Worm (Caenorhabditis elegans) whole organism, young adult: ENCODE measurements around the gene F22E12.1.

Experiments
- B0261.1 ChIP-seq: sonication (generic microtip); optimal IDR thresholded peaks from 2 replicates; lab custom pipeline; 2016; ENCODE audit warnings: mild to moderate bottlenecking, missing genetic modification characterization, moderate library complexity, missing compliant biosample characterization
- C06A6.2 ChIP-seq: fragments of 200-800 bp; sonication (Bioruptor generic); conservative IDR thresholded peaks from 2 replicates; pipeline ENCODE4 v1.3.6; 2022; ENCODE audit warnings: missing genetic modification characterization, missing compliant biosample characterization
- F49E8.2 ChIP-seq: sonication (generic microtip); optimal IDR thresholded peaks from 3 replicates; lab custom pipeline; 2017; ENCODE audit warnings: missing genetic modification characterization, mild to moderate bottlenecking, missing compliant biosample characterization, antibody characterized with exemption, moderate library complexity; ENCODE audit not compliant: insufficient read depth
- F57A8.1 ChIP-seq: fragments of 200-800 bp; sonication (Bioruptor generic); optimal IDR thresholded peaks from 2 replicates; lab custom pipeline; 2018; ENCODE audit warnings: mild to moderate bottlenecking, missing genetic modification characterization, moderate library complexity, missing compliant biosample characterization
- Y53F4B.3 ChIP-seq: fragments of 200-800 bp; sonication (Bioruptor generic); IDR thresholded peaks from 2 replicates; pipeline ENCODE4 v1.3.6; 2022; ENCODE audit warnings: missing genetic modification reagents, missing genetic modification characterization, missing compliant biosample characterization
- Y67H2A.10 ChIP-seq: fragments of 200-800 bp; sonication (Bioruptor generic); conservative IDR thresholded peaks from 2 replicates; pipeline ENCODE4 v1.3.6; 2022; ENCODE audit warnings: missing genetic modification reagents, missing genetic modification characterization, missing compliant biosample characterization
- Y95B8A.8 ChIP-seq: fragments of 200-800 bp; sonication (Bioruptor generic); IDR thresholded peaks from 2 replicates; pipeline ENCODE4 v1.3.6; 2022; ENCODE audit warnings: missing genetic modification reagents, missing genetic modification characterization, missing compliant biosample characterization
- akir-1 ChIP-seq: fragments of 200-800 bp; sonication (Bioruptor generic); optimal IDR thresholded peaks from 2 replicates; lab custom pipeline; 2018; ENCODE audit warnings: mild to moderate bottlenecking, missing genetic modification characterization, moderate library complexity, missing compliant biosample characterization
- atf-7 ChIP-seq: sonication (generic microtip); optimal IDR thresholded peaks from 2 replicates; lab custom pipeline; 2017; ENCODE audit warnings: mild to moderate bottlenecking, missing genetic modification characterization, missing compliant biosample characterization
- attf-5 ChIP-seq: fragments of 200-800 bp; sonication (Bioruptor generic); optimal IDR thresholded peaks from 2 replicates; lab custom pipeline; 2018; ENCODE audit warnings: mild to moderate bottlenecking, missing genetic modification characterization, missing compliant biosample characterization
- ccch-3 ChIP-seq: fragments of 200-800 bp; sonication (Bioruptor generic); optimal IDR thresholded peaks from 2 replicates; lab custom pipeline; 2018; ENCODE audit warnings: mild to moderate bottlenecking, missing genetic modification characterization, missing compliant biosample characterization
- ceh-100 ChIP-seq: fragments of 200-800 bp; sonication (Bioruptor generic); IDR thresholded peaks from 2 replicates; pipeline ENCODE4 v1.3.6; 2022; ENCODE audit warnings: missing genetic modification reagents, missing genetic modification characterization, missing compliant biosample characterization
- ceh-58 ChIP-seq: fragments of 200-800 bp; sonication (Bioruptor generic); IDR thresholded peaks from 2 replicates; pipeline ENCODE4 v1.3.6; 2022; ENCODE audit warnings: missing genetic modification characterization, missing compliant biosample characterization
- chd-7 ChIP-seq: sonication (generic microtip); optimal IDR thresholded peaks from 2 replicates; lab custom pipeline; 2016; ENCODE audit warnings: mild to moderate bottlenecking, missing genetic modification characterization, moderate library complexity, missing compliant biosample characterization
- die-1 ChIP-seq: sonication (generic microtip); optimal IDR thresholded peaks from 2 replicates; lab custom pipeline; 2016; ENCODE audit warnings: missing genotype, mild to moderate bottlenecking, missing genetic modification characterization, missing compliant biosample characterization
- egl-18 ChIP-seq: fragments of 200-800 bp; sonication (Bioruptor generic); IDR thresholded peaks from 2 replicates; pipeline ENCODE4 v1.3.6; 2022; ENCODE audit warnings: missing genetic modification reagents, missing genetic modification characterization, missing compliant biosample characterization
- egrh-3 ChIP-seq: fragments of 200-800 bp; sonication (Bioruptor generic); IDR thresholded peaks from 2 replicates; pipeline ENCODE4 v1.3.6; 2022; ENCODE audit warnings: missing genetic modification reagents, missing genetic modification characterization, missing compliant biosample characterization
- hlh-26 ChIP-seq: fragments of 200-800 bp; sonication (Bioruptor generic); conservative IDR thresholded peaks from 2 replicates; pipeline ENCODE4 v1.3.6; 2022; ENCODE audit warnings: missing genetic modification reagents, missing genetic modification characterization, missing compliant biosample characterization
- let-526 ChIP-seq: fragments of 200-800 bp; sonication (Bioruptor generic); IDR thresholded peaks from 2 replicates; pipeline ENCODE4 v1.3.6; 2022; ENCODE audit warnings: missing genetic modification reagents, missing genetic modification characterization, missing compliant biosample characterization
- lir-1 ChIP-seq: fragments of 200-800 bp; sonication (Bioruptor generic); conservative IDR thresholded peaks from 2 replicates; pipeline ENCODE4 v1.3.6; 2022; ENCODE audit warnings: missing genetic modification reagents, missing genetic modification characterization, missing compliant biosample characterization
- lsl-1 ChIP-seq: fragments of 200-800 bp; sonication (Bioruptor generic); optimal IDR thresholded peaks from 2 replicates; lab custom pipeline; 2018; ENCODE audit warnings: mild to moderate bottlenecking, missing genetic modification characterization, moderate library complexity, missing compliant biosample characterization
- madf-10 ChIP-seq: sonication (generic microtip); optimal IDR thresholded peaks from 2 replicates; lab custom pipeline; 2016; ENCODE audit warnings: mild to moderate bottlenecking, missing genetic modification characterization, missing compliant biosample characterization
- madf-3 ChIP-seq: fragments of 200-800 bp; sonication (Bioruptor generic); IDR thresholded peaks from 2 replicates; pipeline ENCODE4 v1.3.6; 2022; ENCODE audit warnings: missing genetic modification reagents, missing genetic modification characterization, missing compliant biosample characterization
- mcd-1 ChIP-seq: fragments of 200-800 bp; sonication (Bioruptor generic); IDR thresholded peaks from 2 replicates; pipeline ENCODE4 v1.3.6; 2022; ENCODE audit warnings: missing genetic modification reagents, missing genetic modification characterization, missing compliant biosample characterization
- mel-28 ChIP-seq: sonication (generic microtip); optimal IDR thresholded peaks from 2 replicates; lab custom pipeline; 2016; ENCODE audit warnings: borderline replicate concordance, mild to moderate bottlenecking, missing genetic modification characterization, missing compliant biosample characterization
- mes-4 ChIP-seq: sonication (generic microtip); optimal IDR thresholded peaks from 2 replicates; lab custom pipeline; 2016; ENCODE audit warnings: missing genotype, missing genetic modification characterization, missing compliant biosample characterization
- nfya-1 ChIP-seq: sonication (generic microtip); optimal IDR thresholded peaks from 2 replicates; lab custom pipeline; 2017; ENCODE audit warnings: antibody characterized with exemption, missing compliant biosample characterization, missing genetic modification characterization, borderline replicate concordance; ENCODE audit not compliant: insufficient read depth
- nfya-2 ChIP-seq: fragments of 200-800 bp; sonication (Bioruptor generic); IDR thresholded peaks from 2 replicates; pipeline ENCODE4 v1.3.6; 2022; ENCODE audit warnings: missing genetic modification reagents, missing genetic modification characterization, missing compliant biosample characterization
- nhr-179 ChIP-seq: sonication (generic microtip); optimal IDR thresholded peaks from 2 replicates; lab custom pipeline; 2016; ENCODE audit warnings: mild to moderate bottlenecking, missing genetic modification characterization, missing compliant biosample characterization
- nhr-80 ChIP-seq: sonication (generic microtip); optimal IDR thresholded peaks from 2 replicates; lab custom pipeline; 2016; ENCODE audit warnings: missing genetic modification characterization, missing compliant biosample characterization
- pbrm-1 ChIP-seq: fragments of 200-800 bp; sonication (Bioruptor generic); IDR thresholded peaks from 2 replicates; pipeline ENCODE4 v1.3.6; 2022; ENCODE audit warnings: missing genetic modification reagents, missing genetic modification characterization, missing compliant biosample characterization
- repo-1 ChIP-seq: sonication (generic microtip); optimal IDR thresholded peaks from 2 replicates; lab custom pipeline; 2017; ENCODE audit warnings: mild to moderate bottlenecking, missing genetic modification characterization, missing compliant biosample characterization
- rpc-1 ChIP-seq, 2 experiments: fragments of 150-350 bp in 1 of 2; sonication (generic microtip) in 1 of 2; optimal IDR thresholded peaks; 2 replicates each; lab custom pipeline; 2014 to 2018; ENCODE audit warnings: missing biosample characterization in 1 of 2, missing genetic modification characterization in 1 of 2, missing genetic modification reagents in 1 of 2, missing genotype in 1 of 2
- sea-2 ChIP-seq: fragments of 200-800 bp; sonication (Bioruptor generic); IDR thresholded peaks from 2 replicates; pipeline ENCODE4 v1.3.6; 2022; ENCODE audit warnings: missing genetic modification characterization, missing compliant biosample characterization
- tbp1 ChIP-seq: fragments of 200-800 bp; sonication (Bioruptor generic); optimal IDR thresholded peaks from 2 replicates; lab custom pipeline; 2018; ENCODE audit warnings: mild to moderate bottlenecking, missing genetic modification characterization, missing compliant biosample characterization
- zim-3 ChIP-seq: sonication (generic microtip); optimal IDR thresholded peaks from 2 replicates; lab custom pipeline; 2017; ENCODE audit warnings: mild to moderate bottlenecking, missing genetic modification characterization, moderate library complexity, missing compliant biosample characterization
- ztf-28 ChIP-seq: fragments of 200-800 bp; sonication (Bioruptor generic); IDR thresholded peaks from 2 replicates; pipeline ENCODE4 v1.3.6; 2022; ENCODE audit warnings: missing genetic modification reagents, missing genetic modification characterization, missing compliant biosample characterization

The F22E12.1 gene

ce11 chrV:10493150-10493549, 36.0 kb upstream of the F22E12.1 start, which contains the start of gene ugt-33:
Gene ugt-33 (plus strand): TSS chrV:10493409.
- no peak for TF ChIP-seq zim-3 (tag; lab: Kevin White, UChicago)
- TF ChIP-seq let-526 (GFP tag; lab: Robert Waterston, UW): no peak
- TF ChIP-seq sea-2 (GFP tag; lab: Robert Waterston, UW): no peak
- no peak for TF ChIP-seq madf-10
- no peak for TF ChIP-seq lsl-1 (GFP tag; lab: Kevin White, UChicago)
- peak; percentile 47 for TF ChIP-seq nhr-80
- no peak for TF ChIP-seq ccch-3 (GFP tag; lab: Kevin White, UChicago)

ce11 chrV:10491443-10491842, 34.3 kb upstream of the F22E12.1 start, which contains the start of gene aqp-5:
Gene aqp-5 (plus strand): TSS chrV:10491743.
- TF ChIP-seq mel-28 (tag; lab: Kevin White, UChicago) (no peak), rpc-1 (optimal IDR thresholded peaks at IDR 0.05; lab: Kevin White, UChicago) (no peak), rpc-1 (tag; optimal IDR thresholded peaks at IDR 0.05; lab: Kevin White, UChicago) (no peak), Y95B8A.8 (no peak), egl-18 (no peak), C06A6.2 (GFP tag; lab: Robert Waterston, UW) (no peak), F49E8.2 (tag; lab: Kevin White, UChicago) (no peak), atf-7 (tag; lab: Kevin White, UChicago) (no peak), B0261.1 (tag; lab: Kevin White, UChicago) (no peak), F57A8.1 (GFP tag; lab: Kevin White, UChicago) (no peak), die-1 (tag; lab: Kevin White, UChicago) (no peak), mcd-1 (GFP tag; lab: Robert Waterston, UW) (no peak), lsl-1 (GFP tag; lab: Kevin White, UChicago) (no peak), nfya-1 (no peak), akir-1 (no peak), ztf-28 (GFP tag; lab: Robert Waterston, UW) (no peak), egrh-3 (no peak), nfya-2 (no peak)

- no peak for TF ChIP-seq ceh-100 (GFP tag; lab: Robert Waterston, UW)
- no peak for TF ChIP-seq mes-4 (tag; lab: Kevin White, UChicago)
- TF ChIP-seq mcd-1 (GFP tag; lab: Robert Waterston, UW): no peak
- TF ChIP-seq Y67H2A.10: no peak
- no peak for TF ChIP-seq atf-7 (tag; lab: Kevin White, UChicago)
- TF ChIP-seq sea-2 (GFP tag; lab: Robert Waterston, UW): no peak
- no peak for TF ChIP-seq lir-1 (GFP tag; lab: Robert Waterston, UW)
- TF ChIP-seq chd-7: no peak
- TF ChIP-seq tbp1 (GFP tag; lab: Kevin White, UChicago): no peak
- no peak for TF ChIP-seq pbrm-1 (GFP tag; lab: Robert Waterston, UW)
- no peak for TF ChIP-seq madf-10
- TF ChIP-seq repo-1 (tag; lab: Kevin White, UChicago): no peak
- no peak for TF ChIP-seq Y53F4B.3 (GFP tag; lab: Robert Waterston, UW)
- no peak for TF ChIP-seq ztf-28 (GFP tag; lab: Robert Waterston, UW)
- no peak for TF ChIP-seq attf-5 (GFP tag; lab: Kevin White, UChicago)
- no peak for TF ChIP-seq madf-3 (GFP tag; lab: Robert Waterston, UW)
- TF ChIP-seq ceh-58 (GFP tag; lab: Robert Waterston, UW): no peak
- no peak for TF ChIP-seq hlh-26
- TF ChIP-seq nhr-179: no peak
Measured at ce11 chrV:10489998-10490397, 32.9 kb upstream of the F22E12.1 start, which contains the start of gene ncx-5. Gene ncx-5 (minus strand): TSS chrV:10490098.
